Worm (Caenorhabditis elegans) whole organism, L2 larva: Measurements from ENCODE around the gene Y73B6A.3.

Source experiments
- ZK546.5 ChIP-seq: sonication (generic microtip); optimal IDR thresholded peaks from 2 replicates; lab custom pipeline; 2017; ENCODE audit warnings: missing biosample characterization, missing genetic modification characterization
- aly-2 ChIP-seq: fragments of 150-350 bp; optimal IDR thresholded peaks from 2 replicates; lab custom pipeline; 2014; ENCODE audit warnings: missing biosample characterization, missing genetic modification characterization
- ama-1 ChIP-seq: fragments of 150-350 bp; optimal IDR thresholded peaks from 2 replicates; lab custom pipeline; 2018; ENCODE audit warnings: inconsistent platforms
- ceh-82 ChIP-seq: fragments of 150-350 bp; optimal IDR thresholded peaks from 2 replicates; lab custom pipeline; 2014; ENCODE audit warnings: missing biosample characterization, missing genetic modification characterization
- crh-2 ChIP-seq: sonication (generic microtip); optimal IDR thresholded peaks from 2 replicates; lab custom pipeline; 2017; ENCODE audit warnings: missing biosample characterization, missing genetic modification characterization
- egl-27 ChIP-seq: sonication (generic microtip); optimal IDR thresholded peaks from 3 replicates; lab custom pipeline; 2017; ENCODE audit warnings: missing biosample characterization, missing genetic modification reagents, missing genetic modification characterization
- elt-3 ChIP-seq: sonication (generic microtip); optimal IDR thresholded peaks from 2 replicates; lab custom pipeline; 2017; ENCODE audit warnings: missing biosample characterization, missing genetic modification characterization
- gmeb-1 ChIP-seq: fragments of 150-350 bp; optimal IDR thresholded peaks from 2 replicates; lab custom pipeline; 2014; ENCODE audit warnings: missing biosample characterization, missing genetic modification characterization
- lin-13 ChIP-seq: fragments of 150-350 bp; optimal IDR thresholded peaks from 2 replicates; lab custom pipeline; 2014; ENCODE audit warnings: missing biosample characterization, missing genetic modification reagents, missing genetic modification characterization
- lsy-2 ChIP-seq, 2 experiments: fragments of 150-350 bp in 1 of 2; sonication (generic microtip) in 1 of 2; optimal IDR thresholded peaks; 2 replicates each; lab custom pipeline; 2014 to 2017; ENCODE audit warnings: missing biosample characterization in 2 of 2, missing genetic modification characterization in 2 of 2
- mab-5 ChIP-seq: fragments of 150-350 bp; optimal IDR thresholded peaks from 2 replicates; lab custom pipeline; 2014; ENCODE audit warnings: missing biosample characterization, missing genetic modification characterization
- mbf-1 ChIP-seq: sonication (generic microtip); optimal IDR thresholded peaks from 2 replicates; lab custom pipeline; 2017; ENCODE audit warnings: missing biosample characterization, missing genetic modification characterization
- nhr-23 ChIP-seq: fragments of 150-350 bp; optimal IDR thresholded peaks from 2 replicates; lab custom pipeline; 2014; ENCODE audit warnings: missing biosample characterization, missing genetic modification reagents, missing genetic modification characterization
- nhr-237 ChIP-seq: fragments of 150-350 bp; optimal IDR thresholded peaks from 2 replicates; lab custom pipeline; 2014; ENCODE audit warnings: missing biosample characterization, missing genetic modification characterization
- nhr-25 ChIP-seq: fragments of 150-350 bp; sonication (generic microtip); optimal IDR thresholded peaks from 3 replicates; lab custom pipeline; 2014; ENCODE audit warnings: missing biosample characterization, missing genetic modification characterization
- sma-3 ChIP-seq: sonication (generic microtip); optimal IDR thresholded peaks from 2 replicates; lab custom pipeline; 2016; ENCODE audit warnings: missing genetic modification reagents, missing genetic modification characterization, missing compliant biosample characterization
- sma-9 ChIP-seq, 2 experiments: fragments of 150-350 bp in 1 of 2; sonication (generic microtip) in 1 of 2; optimal IDR thresholded peaks; 2 replicates each; lab custom pipeline; 2014 to 2016; ENCODE audit warnings: missing genetic modification characterization in 2 of 2, mild to moderate bottlenecking in 1 of 2, missing biosample characterization in 1 of 2, missing compliant biosample characterization in 1 of 2, missing genetic modification reagents in 1 of 2, moderate library complexity in 1 of 2
- unc-39 ChIP-seq: fragments of 150-350 bp; optimal IDR thresholded peaks from 2 replicates; lab custom pipeline; 2014; ENCODE audit warnings: missing biosample characterization, missing genetic modification characterization
- zag-1 ChIP-seq: fragments of 150-350 bp; optimal IDR thresholded peaks from 2 replicates; lab custom pipeline; 2014; ENCODE audit warnings: missing biosample characterization, missing genetic modification characterization
- ztf-11 ChIP-seq: sonication (generic microtip); optimal IDR thresholded peaks from 2 replicates; lab custom pipeline; 2017; ENCODE audit warnings: missing biosample characterization, missing genetic modification characterization

The Y73B6A.3 gene

DNA sequence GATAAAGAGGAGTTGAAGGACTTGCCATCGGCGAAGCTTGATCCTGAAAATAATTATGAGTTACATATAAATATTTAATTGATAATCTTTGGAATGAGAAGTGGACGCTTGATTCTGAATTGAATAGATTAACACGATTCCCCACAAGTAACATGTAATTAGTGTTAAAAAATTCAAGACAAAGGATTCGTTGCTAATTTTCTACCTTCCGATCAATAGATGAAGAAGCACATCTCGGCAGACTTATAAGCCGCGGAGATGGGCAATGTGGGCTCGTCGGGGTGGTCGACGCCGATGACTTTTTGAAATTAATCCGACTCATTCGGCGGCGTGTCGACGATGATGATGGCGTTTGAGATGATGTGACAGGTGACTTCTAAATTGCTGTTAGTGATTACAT lies 7.0 kb upstream of the Y73B6A.3 start:
- TF ChIP-seq nhr-23 (tag; lab: Kevin White, UChicago) (no peak), ZK546.5 (tag; lab: Kevin White, UChicago) (no peak), sma-3 (GFP tag; lab: Kevin White, UChicago) (no peak), mbf-1 (tag; lab: Kevin White, UChicago) (no peak), unc-39 (tag; lab: Kevin White, UChicago) (no peak), ama-1 (lab: Kevin White, UChicago) (no peak), mab-5 (tag; lab: Kevin White, UChicago) (no peak), egl-27 (tag; lab: Kevin White, UChicago) (no peak), ceh-82 (tag; lab: Kevin White, UChicago) (no peak), nhr-25 (tag; lab: Kevin White, UChicago) (no peak), zag-1 (tag; lab: Kevin White, UChicago) (no peak), ztf-11 (no peak), crh-2 (no peak), elt-3 (no peak), gmeb-1 (tag; lab: Kevin White, UChicago) (no peak), nhr-237 (tag; lab: Kevin White, UChicago) (no peak), lsy-2 (tag; optimal IDR thresholded peaks at IDR 0.05; lab: Kevin White, UChicago) (no peak), lin-13 (GFP tag; lab: Kevin White, UChicago) (no peak)
- TF ChIP-seq, all 48 proteins: peak for 0

DNA sequence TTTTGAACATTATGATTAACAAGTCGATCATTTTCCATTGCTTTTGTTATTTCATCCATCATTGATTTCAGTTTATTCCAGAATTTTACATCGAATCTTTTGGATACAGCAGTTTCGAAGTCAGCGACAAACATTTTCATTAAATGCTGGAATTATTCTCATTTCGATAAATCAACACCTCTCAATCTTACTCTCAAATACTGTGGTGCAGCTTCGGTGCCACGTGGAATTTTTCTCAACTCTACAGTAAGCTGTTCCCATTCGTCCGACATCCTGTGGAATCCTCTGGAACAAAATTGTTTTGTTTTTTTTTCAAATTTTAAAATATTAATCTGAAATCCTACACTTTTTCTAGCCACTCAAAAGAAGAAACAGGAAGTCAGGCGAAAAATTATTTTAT lies 2.1 kb upstream of the Y73B6A.3 start, which contains the start of gene smg-7:
TSS of gene smg-7 (minus strand) at position 285 of the 400 bp plus-strand sequence.
- TF ChIP-seq sma-9 (GFP tag; optimal IDR thresholded peaks at IDR 0.05; lab: Kevin White, UChicago) (no peak), sma-9 (tag; optimal IDR thresholded peaks at IDR 0.05; lab: Kevin White, UChicago) (no peak), aly-2 (tag; lab: Kevin White, UChicago) (no peak), ceh-82 (tag; lab: Kevin White, UChicago) (no peak), nhr-23 (tag; lab: Kevin White, UChicago) (no peak), zag-1 (tag; lab: Kevin White, UChicago) (no peak)
